Fruit fly (Drosophila melanogaster): ENCODE results near the gene CG13014.

CG13014 gene

dm6 chrX:16585569-16585968 is 2.1 kb upstream of the CG13014 start (continued):
- no peak for TF ChIP-seq nom (GFP tag; optimal IDR thresholded peaks at IDR 0.05)
- no peak for TF ChIP-seq CG11398 (GFP tag; optimal IDR thresholded peaks at IDR 0.05)
- no peak for TF ChIP-seq odd (GFP tag; optimal IDR thresholded peaks at IDR 0.05)
- no peak for TF ChIP-seq ro (GFP tag; IDR thresholded peaks at IDR 0.05)
- no peak for TF ChIP-seq usp (GFP tag; optimal IDR thresholded peaks at IDR 0.05)
- TF ChIP-seq PHDP (tag; optimal IDR thresholded peaks at IDR 0.05), result peak; percentile 6
- TF ChIP-seq bowl (GFP tag; IDR thresholded peaks at IDR 0.05), result no peak
- peak; percentile 52; the same call in 2 of the 3 replicates for TF ChIP-seq dysf (GFP tag; IDR thresholded peaks at IDR 0.05)
- TF ChIP-seq CG32532 (GFP tag; IDR thresholded peaks at IDR 0.05), result peak; percentile 55; the same call in 1 of the 2 replicates
- TF ChIP-seq Dfd (GFP tag; optimal IDR thresholded peaks at IDR 0.05), result no peak
- TF ChIP-seq Usf (GFP tag; optimal IDR thresholded peaks at IDR 0.05), result no peak
- TF ChIP-seq CG9876 (GFP tag; optimal IDR thresholded peaks at IDR 0.05), result no peak
- no peak for TF ChIP-seq D19B (GFP tag; optimal IDR thresholded peaks at IDR 0.05)
- no peak for TF ChIP-seq repo (GFP tag; optimal IDR thresholded peaks at IDR 0.05)
- TF ChIP-seq cwo (GFP tag; optimal IDR thresholded peaks at IDR 0.05), result peak; percentile 19
- no peak for TF ChIP-seq CG34422 (GFP tag; IDR thresholded peaks at IDR 0.05)
- TF ChIP-seq Blimp-1 (GFP tag; optimal IDR thresholded peaks at IDR 0.05), result no peak
- no peak for TF ChIP-seq dimm (GFP tag; IDR thresholded peaks at IDR 0.05)
- TF ChIP-seq Atf6 (GFP tag; IDR thresholded peaks at IDR 0.05), result 0 out of 2 replicates have a peak, but pooled peaks have one; percentile 12
- TF ChIP-seq cato (GFP tag; optimal IDR thresholded peaks at IDR 0.05; ENCODE audit: borderline replicate concordance), result no peak
- peak; percentile 49 for TF ChIP-seq Hmr (GFP tag; optimal IDR thresholded peaks at IDR 0.05)
- TF ChIP-seq CG9727 (GFP tag; optimal IDR thresholded peaks at IDR 0.05), result peak; percentile 43
- peak; percentile 45 for TF ChIP-seq dmrt99B (tag; optimal IDR thresholded peaks at IDR 0.05)
- no peak for TF ChIP-seq Ets97D (GFP tag; optimal IDR thresholded peaks at IDR 0.05)
- no peak for TF ChIP-seq CG33557 (GFP tag; optimal IDR thresholded peaks at IDR 0.05)
- no peak for TF ChIP-seq CG3838 (GFP tag; optimal IDR thresholded peaks at IDR 0.05)
- TF ChIP-seq CG8944 (GFP tag; optimal IDR thresholded peaks at IDR 0.05), result no peak
- TF ChIP-seq Mad (GFP tag; optimal IDR thresholded peaks at IDR 0.05), result no peak
- TF ChIP-seq Nf-YB (GFP tag; optimal IDR thresholded peaks at IDR 0.05), result no peak
- TF ChIP-seq Ada2b (GFP tag; IDR thresholded peaks at IDR 0.05), result peak; percentile 44; the same call in 1 of the 2 replicates
- TF ChIP-seq CG17359 (tag; optimal IDR thresholded peaks at IDR 0.05), result peak; percentile 20
- TF ChIP-seq grau (tag; optimal IDR thresholded peaks at IDR 0.05), result peak; percentile 39
- peak; percentile 1 for TF ChIP-seq CG10267 (tag; optimal IDR thresholded peaks at IDR 0.05)
- peak; percentile 5 for TF ChIP-seq CG13296 (GFP tag; optimal IDR thresholded peaks at IDR 0.05)
- TF ChIP-seq CG14667 (GFP tag; IDR thresholded peaks at IDR 0.05), result no peak
- TF ChIP-seq shn (GFP tag; optimal IDR thresholded peaks at IDR 0.05), result no peak
- TF ChIP-seq yki (optimal IDR thresholded peaks at IDR 0.05), result no peak
- TF ChIP-seq CG13894 (tag; optimal IDR thresholded peaks at IDR 0.05), result peak; percentile 11

dm6 chrX:16586178-16586890 is 1.3 kb upstream of the CG13014 start:
- TF ChIP-seq nom (GFP tag; optimal IDR thresholded peaks at IDR 0.05), result peak; percentile 39
- TF ChIP-seq bsh (GFP tag; optimal IDR thresholded peaks at IDR 0.05), result peak in 1 of 2 experiments; percentile 3
- no peak for TF ChIP-seq disco-r (GFP tag; optimal IDR thresholded peaks at IDR 0.05)
- peak; percentile 85 for TF ChIP-seq cg (GFP tag; optimal IDR thresholded peaks at IDR 0.05)

Measured in whole organism, embryonic.